Worm (Caenorhabditis elegans): ENCODE measurements around the gene K02D3.2.

The K02D3.2 gene

ce11 chrX:13675444-13675843 is 36.4 kb downstream of the K02D3.2 start (continued):
- TF ChIP-seq F57C9.4 (tag; optimal IDR thresholded peaks at IDR 0.05) (no peak), him-1 (tag; optimal IDR thresholded peaks at IDR 0.05) (no peak), mel-28 (tag; optimal IDR thresholded peaks at IDR 0.05; ENCODE audit: borderline replicate concordance) (no peak), zfh-2 (GFP tag; conservative IDR thresholded peaks at IDR 0.05) (peak; percentile 88), hmg-1.2 (GFP tag; IDR thresholded peaks at IDR 0.05) (peak; percentile 71; the same call in 1 of the 2 replicates), F33H1.4 (GFP tag; IDR thresholded peaks at IDR 0.05) (no peak), madf-3 (GFP tag; IDR thresholded peaks at IDR 0.05) (no peak), snpc-3.4 (tag; optimal IDR thresholded peaks at IDR 0.05) (no peak), dpl-1 (GFP tag; optimal IDR thresholded peaks at IDR 0.05) (no peak), mes-4 (tag; optimal IDR thresholded peaks at IDR 0.05) (no peak), efl-1 (GFP tag; optimal IDR thresholded peaks at IDR 0.05) (peak; percentile 29), Y95B8A.8 (GFP tag; IDR thresholded peaks at IDR 0.05) (no peak), unc-62 (GFP tag; optimal IDR thresholded peaks at IDR 0.05) (peak; percentile 21), F55B11.4 (tag; optimal IDR thresholded peaks at IDR 0.05; ENCODE audit: borderline replicate concordance, insufficient read depth) (no peak), ztf-26 (tag; optimal IDR thresholded peaks at IDR 0.05) (no peak), rcor-1 (GFP tag; IDR thresholded peaks at IDR 0.05) (no peak), ceh-91 (GFP tag; IDR thresholded peaks at IDR 0.05) (no peak), rpc-1 (optimal IDR thresholded peaks at IDR 0.05) (no peak), rpc-1 (tag; optimal IDR thresholded peaks at IDR 0.05) (no peak), hmg-20 (GFP tag; IDR thresholded peaks at IDR 0.05) (no peak), lir-1 (GFP tag; conservative IDR thresholded peaks at IDR 0.05) (no peak), attf-3 (GFP tag; conservative IDR thresholded peaks at IDR 0.05) (no peak), somi-1 (GFP tag; optimal IDR thresholded peaks at IDR 0.05) (no peak), tbx-9 (tag; optimal IDR thresholded peaks at IDR 0.05; ENCODE audit: borderline replicate concordance) (no peak), Y79H2A.3 (GFP tag; conservative IDR thresholded peaks at IDR 0.05) (no peak), sdz-38 (tag; optimal IDR thresholded peaks at IDR 0.05) (no peak), T26A5.8 (tag; optimal IDR thresholded peaks at IDR 0.05) (no peak), mcd-1 (GFP tag; IDR thresholded peaks at IDR 0.05) (no peak), pbrm-1 (GFP tag; IDR thresholded peaks at IDR 0.05) (no peak), let-526 (GFP tag; IDR thresholded peaks at IDR 0.05) (no peak), nhr-179 (tag; optimal IDR thresholded peaks at IDR 0.05) (no peak), sptf-2 (GFP tag; optimal IDR thresholded peaks at IDR 0.05) (no peak), F52B5.7 (tag; optimal IDR thresholded peaks at IDR 0.05) (no peak), bed-2 (GFP tag; IDR thresholded peaks at IDR 0.05) (no peak)

DNA sequence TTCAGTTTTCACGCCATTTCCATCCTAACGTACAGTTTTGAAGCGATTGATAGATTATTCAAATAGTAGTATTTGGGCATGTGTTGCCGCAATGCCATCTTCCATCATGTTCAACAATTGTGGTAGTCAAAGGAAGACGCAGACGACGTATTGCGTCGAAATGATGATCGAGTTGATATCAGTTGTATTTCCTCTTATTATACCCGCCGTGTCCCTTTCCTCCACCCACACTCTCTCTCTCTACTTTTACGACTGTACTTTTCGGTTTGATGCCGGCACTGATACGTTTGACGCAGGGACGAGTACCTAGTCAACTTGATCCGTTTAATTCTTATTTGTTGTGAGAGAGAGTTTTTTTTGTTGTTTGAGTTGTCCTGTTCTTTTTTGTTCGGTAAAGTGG is 39.2 kb downstream of the K02D3.2 start:
- no peak for TF ChIP-seq C06A6.2 (GFP tag; conservative IDR thresholded peaks at IDR 0.05)
- TF ChIP-seq egrh-3 (GFP tag; IDR thresholded peaks at IDR 0.05): no peak
- peak; percentile 37; the same call in 1 of the 2 replicates for TF ChIP-seq dox-1 (GFP tag; IDR thresholded peaks at IDR 0.05)
- TF ChIP-seq C17E4.6 (GFP tag; IDR thresholded peaks at IDR 0.05): no peak
- peak; percentile 83 for TF ChIP-seq nhr-80 (tag; optimal IDR thresholded peaks at IDR 0.05)
- TF ChIP-seq ceh-100 (GFP tag; IDR thresholded peaks at IDR 0.05): no peak
- no peak for TF ChIP-seq ekl-4 (GFP tag; IDR thresholded peaks at IDR 0.05)
- TF ChIP-seq dpff-1 (tag; optimal IDR thresholded peaks at IDR 0.05): no peak
- peak; percentile 11 for TF ChIP-seq tbp1 (GFP tag; optimal IDR thresholded peaks at IDR 0.05)
- TF ChIP-seq rcor-1 (GFP tag; IDR thresholded peaks at IDR 0.05): no peak
- TF ChIP-seq F49E8.2 (tag; optimal IDR thresholded peaks at IDR 0.05; ENCODE audit: insufficient read depth): no peak
- TF ChIP-seq F23B12.7 (tag; optimal IDR thresholded peaks at IDR 0.05; ENCODE audit: insufficient read depth): no peak
- no peak for TF ChIP-seq attf-5 (GFP tag; optimal IDR thresholded peaks at IDR 0.05)
- TF ChIP-seq ceh-27 (GFP tag; optimal IDR thresholded peaks at IDR 0.05): no peak
- TF ChIP-seq B0261.1 (tag; optimal IDR thresholded peaks at IDR 0.05): no peak
- TF ChIP-seq F52B5.7 (tag; optimal IDR thresholded peaks at IDR 0.05): no peak
- TF ChIP-seq die-1 (tag; optimal IDR thresholded peaks at IDR 0.05): no peak
- no peak for TF ChIP-seq nhr-179 (tag; optimal IDR thresholded peaks at IDR 0.05)
- TF ChIP-seq tlf-1 (GFP tag; optimal IDR thresholded peaks at IDR 0.05): no peak
- TF ChIP-seq ama-1 (optimal IDR thresholded peaks at IDR 0.05): no peak
- TF ChIP-seq ama-1 (GFP tag; optimal IDR thresholded peaks at IDR 0.05): no peak

Data from whole organism, young adult.